Worm (Caenorhabditis elegans): ENCODE data around the gene R02F11.12.

R02F11.12 gene

ce11 chrV:4810653-4811052, 20.2 kb downstream of the R02F11.12 start (continued):
- TF ChIP-seq nhr-25 (tag; optimal IDR thresholded peaks at IDR 0.05; ENCODE audit: borderline replicate concordance, insufficient read depth) = no peak
- no peak for TF ChIP-seq ceh-20 (GFP tag; IDR thresholded peaks at IDR 0.05)
- 0 out of 2 replicates have a peak, but pooled peaks have one; percentile 17 for TF ChIP-seq ctbp-1 (GFP tag; IDR thresholded peaks at IDR 0.05)
- no peak for TF ChIP-seq egl-27 (tag; optimal IDR thresholded peaks at IDR 0.05)
- no peak for TF ChIP-seq daf-12 (tag; optimal IDR thresholded peaks at IDR 0.05)

- TF ChIP-seq duxl-1 (tag; optimal IDR thresholded peaks at IDR 0.05; ENCODE audit: poor library complexity) (no peak), lin-38 (GFP tag; IDR thresholded peaks at IDR 0.05) (no peak)
Measured at ce11 chrV:4813825-4814224, 23.4 kb downstream of the R02F11.12 start.

DNA sequence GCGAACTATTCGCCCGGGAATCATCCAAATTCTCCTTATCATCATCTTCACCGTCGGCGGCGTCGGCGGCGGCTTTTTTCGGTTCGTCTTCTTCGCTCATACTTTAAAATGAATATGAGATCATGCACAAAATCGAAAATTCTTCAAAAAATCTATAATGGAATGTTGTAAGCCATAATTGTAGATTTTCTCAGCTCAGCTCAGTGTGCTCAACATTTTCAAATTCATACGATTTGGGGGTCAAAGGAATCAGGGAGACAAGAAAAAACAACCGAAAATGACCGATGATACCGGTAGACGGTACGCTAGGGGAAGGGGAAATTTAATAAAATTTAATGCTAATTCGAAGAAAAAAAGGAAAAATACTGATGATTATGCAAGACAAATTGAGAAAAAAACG, 28.1 kb downstream of the R02F11.12 start, which contains the start of gene ccep-97:
Gene ccep-97 (minus strand): TSS at position 101 of the 400 bp plus-strand sequence.
- TF ChIP-seq pha-4 (GFP tag; IDR thresholded peaks at IDR 0.05) (peak; percentile 17; the same call in 1 of the 2 replicates), pha-4 (tag; optimal IDR thresholded peaks at IDR 0.05) (no peak), ZK546.5 (tag; optimal IDR thresholded peaks at IDR 0.05) (no peak), vab-7 (GFP tag; IDR thresholded peaks at IDR 0.05) (no peak), lsy-2 (tag; optimal IDR thresholded peaks at IDR 0.05) (no peak), lim-7 (GFP tag; IDR thresholded peaks at IDR 0.05) (0 out of 2 replicates have a peak, but pooled peaks have one; percentile 55), hlh-11 (tag; optimal IDR thresholded peaks at IDR 0.05) (no peak), nhr-11 (tag; optimal IDR thresholded peaks at IDR 0.05) (no peak), nhr-28 (tag; optimal IDR thresholded peaks at IDR 0.05) (peak; percentile 20), ama-1 (optimal IDR thresholded peaks at IDR 0.05) (peak; percentile 49), unc-62 (GFP tag; optimal IDR thresholded peaks at IDR 0.05 in 1 of 2) (no peak), unc-62 (tag; optimal IDR thresholded peaks at IDR 0.05) (no peak), nhr-10 (tag; optimal IDR thresholded peaks at IDR 0.05) (no peak), mep-1 (tag; optimal IDR thresholded peaks at IDR 0.05) (no peak), tag-97 (GFP tag; IDR thresholded peaks at IDR 0.05) (no peak), nhr-76 (tag; optimal IDR thresholded peaks at IDR 0.05) (no peak), lin-38 (GFP tag; IDR thresholded peaks at IDR 0.05) (no peak; the same call in 1 of the 2 replicates), Y105C5A.15 (GFP tag; IDR thresholded peaks at IDR 0.05) (no peak), unc-39 (tag; optimal IDR thresholded peaks at IDR 0.05) (no peak), zip-2 (tag; optimal IDR thresholded peaks at IDR 0.05) (no peak), ceh-28 (tag; optimal IDR thresholded peaks at IDR 0.05) (no peak)

- TF ChIP-seq lin-13 (GFP tag; optimal IDR thresholded peaks at IDR 0.05) = peak; percentile 18
- TF ChIP-seq mep-1 (tag; optimal IDR thresholded peaks at IDR 0.05) = peak; percentile 18
- TF ChIP-seq nhr-28 (tag; optimal IDR thresholded peaks at IDR 0.05) = peak; percentile 25
- peak; percentile 57 for TF ChIP-seq aha-1 (tag)
- TF ChIP-seq lsy-2 (tag; optimal IDR thresholded peaks at IDR 0.05) = peak in 1 of 2 experiments; percentile 14
- peak; percentile 75 for TF ChIP-seq hlh-30 (tag; optimal IDR thresholded peaks at IDR 0.05; ENCODE audit: insufficient read depth)
- peak in 1 of 2 experiments; percentile 70 for TF ChIP-seq mdl-1 (tag; optimal IDR thresholded peaks at IDR 0.05)
- peak; percentile 51 for TF ChIP-seq dve-1 (tag; optimal IDR thresholded peaks at IDR 0.05; ENCODE audit: insufficient read depth)
- peak; percentile 58 for TF ChIP-seq hlh-11 (tag; optimal IDR thresholded peaks at IDR 0.05)
- TF ChIP-seq nhr-77 (tag; optimal IDR thresholded peaks at IDR 0.05) = peak; percentile 30
- TF ChIP-seq lin-39 (tag; optimal IDR thresholded peaks at IDR 0.05) = no peak
- TF ChIP-seq mxl-3 (GFP tag; optimal IDR thresholded peaks at IDR 0.05) = peak; percentile 80
- no peak for TF ChIP-seq zfp-2 (tag; optimal IDR thresholded peaks at IDR 0.05)
- no peak for TF ChIP-seq zag-1 (tag; optimal IDR thresholded peaks at IDR 0.05)
- TF ChIP-seq R02D3.7 (tag; optimal IDR thresholded peaks at IDR 0.05) = no peak
- peak; percentile 43 for TF ChIP-seq mes-2 (tag; optimal IDR thresholded peaks at IDR 0.05; ENCODE audit: poor library complexity, severe bottlenecking)
- no peak for TF ChIP-seq Y5F2A.4 (GFP tag; optimal IDR thresholded peaks at IDR 0.05)
Measured at ce11 chrV:4820601-4821000, 30.1 kb downstream of the R02F11.12 start.

All from whole organism, L4 larva.